Fruit fly (Drosophila melanogaster) whole organism: ENCODE results near the gene skd.

Source experiments
- psq ChIP-seq: fragments of >200 bp; optimal IDR thresholded peaks from 2 replicates; lab custom pipeline; 2017
- usp ChIP-seq: fragments of >200 bp; optimal IDR thresholded peaks from 2 replicates; lab custom pipeline; 2017; ENCODE audit warnings: missing biosample characterization, missing genetic modification characterization, mixed read lengths

DNA sequence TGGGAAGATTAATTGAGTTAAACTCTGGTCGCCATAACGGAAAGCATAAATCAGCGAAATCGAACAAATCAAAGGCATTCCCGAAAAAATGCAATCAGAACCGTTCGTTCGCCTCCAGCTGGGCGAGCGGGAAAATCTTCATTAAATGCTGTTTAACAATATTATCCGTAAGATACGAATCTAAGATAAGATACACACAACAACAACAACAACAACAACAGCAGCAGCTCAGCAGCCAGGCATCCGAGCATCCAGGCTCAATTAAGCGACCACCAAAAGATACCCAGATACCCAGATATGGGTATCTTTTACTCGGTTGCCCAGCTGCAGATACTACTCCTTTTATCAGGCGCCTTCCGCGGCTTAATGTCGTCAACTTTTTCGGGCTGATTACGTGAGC, 81.2 kb downstream of the skd start:
- TF ChIP-seq psq (lab: Kevin White, UChicago) (no peak), usp (no peak)
